Fruit fly (Drosophila melanogaster) whole organism, embryonic: ENCODE results near the gene CG14720.

Experiments
- Bteb2 ChIP-seq: fragments of 200-800 bp; sonication (Bioruptor generic); optimal IDR thresholded peaks from 2 replicates; lab custom pipeline; 2016; ENCODE audit warnings: missing biosample characterization, missing genetic modification characterization
- CG10366 ChIP-seq: fragments of 200-800 bp; sonication (Bioruptor generic); IDR thresholded peaks from 2 replicates; pipeline ENCODE4 v1.3.6; 2022; ENCODE audit warnings: missing biosample characterization, missing genetic modification characterization
- CG10543 ChIP-seq: fragments of 200-800 bp; sonication (Bioruptor generic); optimal IDR thresholded peaks from 3 replicates; lab custom pipeline; 2017; ENCODE audit warnings: missing biosample characterization, mild to moderate bottlenecking, missing genetic modification characterization, moderate library complexity
- CG10654 ChIP-seq: fragments of 200-800 bp; sonication (Bioruptor generic); optimal IDR thresholded peaks from 2 replicates; lab custom pipeline; 2016; ENCODE audit warnings: missing biosample characterization, missing genetic modification characterization
- CG13123 ChIP-seq: fragments of 200-800 bp; sonication (Bioruptor generic); optimal IDR thresholded peaks from 2 replicates; lab custom pipeline; 2016; ENCODE audit warnings: missing biosample characterization, missing genetic modification characterization
- CG13894 ChIP-seq: fragments of 200-800 bp; sonication (Bioruptor generic); optimal IDR thresholded peaks from 3 replicates; lab custom pipeline; 2018; ENCODE audit warnings: missing biosample characterization, mild to moderate bottlenecking, missing genetic modification characterization, moderate library complexity
- CG15601 ChIP-seq: fragments of 200-800 bp; sonication (Bioruptor generic); optimal IDR thresholded peaks from 3 replicates; lab custom pipeline; 2019; ENCODE audit warnings: missing biosample characterization, mild to moderate bottlenecking, missing genetic modification characterization, moderate library complexity
- CG1647 ChIP-seq: fragments of 200-800 bp; sonication (Bioruptor generic); optimal IDR thresholded peaks from 3 replicates; lab custom pipeline; 2016; ENCODE audit warnings: missing biosample characterization, missing genetic modification characterization
- CG17829 ChIP-seq: fragments of 200-800 bp; optimal IDR thresholded peaks from 2 replicates; lab custom pipeline; 2019; ENCODE audit warnings: missing biosample characterization, mild to moderate bottlenecking, missing genetic modification characterization, moderate library complexity
- CG30020 ChIP-seq: fragments of 200-800 bp; optimal IDR thresholded peaks from 2 replicates; lab custom pipeline; 2019; ENCODE audit warnings: missing biosample characterization, mild to moderate bottlenecking, missing genetic modification characterization, moderate library complexity
- CG3065 ChIP-seq: fragments of 200-800 bp; sonication (Bioruptor generic); optimal IDR thresholded peaks from 2 replicates; lab custom pipeline; 2016; ENCODE audit warnings: missing biosample characterization, missing genetic modification characterization
- CG32532 ChIP-seq: fragments of 200-800 bp; sonication (Bioruptor generic); IDR thresholded peaks from 2 replicates; pipeline ENCODE4 v1.3.6; 2022; ENCODE audit warnings: missing biosample characterization, missing genetic modification characterization
- CG4820 ChIP-seq: fragments of 200-800 bp; sonication (Bioruptor generic); optimal IDR thresholded peaks from 3 replicates; lab custom pipeline; 2016; ENCODE audit warnings: missing biosample characterization, missing genetic modification characterization
- CG6254 ChIP-seq: fragments of 200-800 bp; sonication (Bioruptor generic); optimal IDR thresholded peaks from 3 replicates; lab custom pipeline; 2017; ENCODE audit warnings: mild to moderate bottlenecking, missing biosample characterization, missing genetic modification reagents, missing genetic modification characterization
- CG6813 ChIP-seq: fragments of 200-800 bp; sonication (Bioruptor generic); optimal IDR thresholded peaks from 2 replicates; lab custom pipeline; 2017; ENCODE audit warnings: missing biosample characterization, missing genetic modification characterization, mild to moderate bottlenecking, moderate library complexity, missing genetic modification reagents
- CG7372 ChIP-seq: fragments of 200-800 bp; sonication (Bioruptor generic); IDR thresholded peaks from 2 replicates; pipeline ENCODE4 v1.3.6; 2022; ENCODE audit warnings: missing biosample characterization, missing genetic modification characterization
- CG9215 ChIP-seq: fragments of 200-800 bp; sonication (Bioruptor generic); IDR thresholded peaks from 2 replicates; pipeline ENCODE4 v1.3.6; 2022; ENCODE audit warnings: missing biosample characterization, missing genetic modification characterization
- CG9727 ChIP-seq: fragments of 200-800 bp; sonication (Bioruptor generic); optimal IDR thresholded peaks from 3 replicates; lab custom pipeline; 2017; ENCODE audit warnings: missing biosample characterization, mild to moderate bottlenecking, missing genetic modification characterization
- Doc2 ChIP-seq: fragments of 200-800 bp; sonication (Bioruptor generic); IDR thresholded peaks from 2 replicates; pipeline ENCODE4 v1.3.6; 2022; ENCODE audit warnings: missing biosample characterization, missing genetic modification characterization
- Dp ChIP-seq: fragments of 200-800 bp; sonication (Bioruptor generic); optimal IDR thresholded peaks from 2 replicates; lab custom pipeline; 2018; ENCODE audit warnings: missing biosample characterization, mild to moderate bottlenecking, missing genetic modification characterization, moderate library complexity
- ERR ChIP-seq: fragments of 200-800 bp; sonication (Bioruptor generic); optimal IDR thresholded peaks from 2 replicates; lab custom pipeline; 2016; ENCODE audit warnings: missing biosample characterization, missing genetic modification characterization
- Ets97D ChIP-seq: fragments of 200-800 bp; sonication (Bioruptor generic); optimal IDR thresholded peaks from 3 replicates; lab custom pipeline; 2016; ENCODE audit warnings: missing biosample characterization, missing genetic modification characterization
- HHEX ChIP-seq: fragments of 200-800 bp; sonication (Bioruptor generic); optimal IDR thresholded peaks from 3 replicates; lab custom pipeline; 2017; ENCODE audit warnings: missing biosample characterization, mild to moderate bottlenecking, missing genetic modification characterization, missing genetic modification reagents
- Hmr ChIP-seq: fragments of 200-800 bp; sonication (Bioruptor generic); optimal IDR thresholded peaks from 3 replicates; lab custom pipeline; 2017; ENCODE audit warnings: mild to moderate bottlenecking, missing biosample characterization, missing genetic modification reagents, missing genetic modification characterization
- Hmx ChIP-seq: fragments of 200-800 bp; sonication (Bioruptor generic); optimal IDR thresholded peaks from 2 replicates; lab custom pipeline; 2016; ENCODE audit warnings: missing biosample characterization, missing genetic modification characterization
- Lim3 ChIP-seq: fragments of 200-800 bp; sonication (Bioruptor generic); IDR thresholded peaks from 2 replicates; pipeline ENCODE4 v1.3.6; 2022; ENCODE audit warnings: missing biosample characterization, missing genetic modification characterization
- MTF-1 ChIP-seq: fragments of 200-800 bp; sonication (Bioruptor generic); optimal IDR thresholded peaks from 2 replicates; lab custom pipeline; 2018; ENCODE audit warnings: missing biosample characterization, mild to moderate bottlenecking, missing genetic modification characterization, borderline replicate concordance
- Meics ChIP-seq: fragments of 200-800 bp; sonication (Bioruptor generic); optimal IDR thresholded peaks from 2 replicates; lab custom pipeline; 2017; ENCODE audit warnings: missing biosample characterization, mild to moderate bottlenecking, missing genetic modification characterization
- Mes4 ChIP-seq: fragments of 200-800 bp; sonication (Bioruptor generic); optimal IDR thresholded peaks from 2 replicates; lab custom pipeline; 2016; ENCODE audit warnings: missing biosample characterization, missing genetic modification characterization
- NC2α ChIP-seq: fragments of 200-800 bp; sonication (Bioruptor generic); optimal IDR thresholded peaks from 2 replicates; lab custom pipeline; 2016; ENCODE audit warnings: missing biosample characterization, missing genetic modification characterization
- Oli ChIP-seq: fragments of 200-800 bp; sonication (Bioruptor generic); optimal IDR thresholded peaks from 2 replicates; lab custom pipeline; 2018; ENCODE audit warnings: missing biosample characterization, mild to moderate bottlenecking, missing genetic modification characterization, moderate library complexity
- Sin3A ChIP-seq: fragments of >200 bp; optimal IDR thresholded peaks from 2 replicates; lab custom pipeline; 2018
- Six4 ChIP-seq: fragments of 200-800 bp; sonication (Bioruptor generic); optimal IDR thresholded peaks from 2 replicates; lab custom pipeline; 2016; ENCODE audit warnings: missing biosample characterization, missing genetic modification characterization
- Xbp1 ChIP-seq: fragments of 200-800 bp; sonication (Bioruptor generic); optimal IDR thresholded peaks from 3 replicates; lab custom pipeline; 2016; ENCODE audit warnings: missing biosample characterization, mild to moderate bottlenecking, missing genetic modification characterization
- ase ChIP-seq: fragments of 200-800 bp; sonication (Bioruptor generic); IDR thresholded peaks from 3 replicates; pipeline ENCODE4 v1.3.6; 2022; ENCODE audit warnings: missing biosample characterization, missing genetic modification characterization
- croc ChIP-seq: fragments of 200-800 bp; sonication (Bioruptor generic); conservative IDR thresholded peaks from 3 replicates; pipeline ENCODE4 v1.3.6; 2022; ENCODE audit warnings: missing biosample characterization, missing genetic modification characterization
- ftz-f1 ChIP-seq: fragments of 200-800 bp; sonication (Bioruptor generic); optimal IDR thresholded peaks from 2 replicates; lab custom pipeline; 2016; ENCODE audit warnings: missing biosample characterization, missing genetic modification characterization
- gem ChIP-seq: fragments of 200-800 bp; sonication (Bioruptor generic); optimal IDR thresholded peaks from 2 replicates; lab custom pipeline; 2019; ENCODE audit warnings: missing biosample characterization, mild to moderate bottlenecking, missing genetic modification characterization, moderate library complexity
- lbe ChIP-seq: fragments of 200-800 bp; sonication (Bioruptor generic); optimal IDR thresholded peaks from 2 replicates; lab custom pipeline; 2016; ENCODE audit warnings: missing biosample characterization, mild to moderate bottlenecking, missing genetic modification characterization
- nau ChIP-seq: fragments of 200-800 bp; sonication (Bioruptor generic); optimal IDR thresholded peaks from 3 replicates; lab custom pipeline; 2017; ENCODE audit warnings: missing biosample characterization, mild to moderate bottlenecking, missing genetic modification characterization, missing genetic modification reagents
- pfk ChIP-seq: fragments of 200-800 bp; sonication (Bioruptor generic); optimal IDR thresholded peaks from 2 replicates; lab custom pipeline; 2018; ENCODE audit warnings: missing biosample characterization, mild to moderate bottlenecking, missing genetic modification characterization, moderate library complexity
- phol ChIP-seq: fragments of 200-800 bp; sonication (Bioruptor generic); optimal IDR thresholded peaks from 3 replicates; lab custom pipeline; 2018; ENCODE audit warnings: missing biosample characterization, mild to moderate bottlenecking, missing genetic modification characterization, moderate library complexity
- pum ChIP-seq: fragments of 200-800 bp; sonication (Bioruptor generic); optimal IDR thresholded peaks from 2 replicates; lab custom pipeline; 2016; ENCODE audit warnings: missing biosample characterization, missing genetic modification characterization
- sd ChIP-seq: fragments of 200-800 bp; sonication (Bioruptor generic); optimal IDR thresholded peaks from 3 replicates; lab custom pipeline; 2018; ENCODE audit warnings: missing biosample characterization, mild to moderate bottlenecking, missing genetic modification characterization, moderate library complexity
- shn ChIP-seq: fragments of 200-800 bp; sonication (Bioruptor generic); optimal IDR thresholded peaks from 3 replicates; lab custom pipeline; 2016; ENCODE audit warnings: missing biosample characterization, missing genetic modification characterization
- sug ChIP-seq: fragments of 200-800 bp; optimal IDR thresholded peaks from 2 replicates; lab custom pipeline; 2019; ENCODE audit warnings: missing biosample characterization, mild to moderate bottlenecking, missing genetic modification characterization, moderate library complexity
- twi ChIP-seq: fragments of 200-800 bp; optimal IDR thresholded peaks from 2 replicates; lab custom pipeline; 2019; ENCODE audit warnings: missing biosample characterization, mild to moderate bottlenecking, missing genetic modification characterization, moderate library complexity
- unc-4 ChIP-seq: fragments of 200-800 bp; sonication (Bioruptor generic); IDR thresholded peaks from 2 replicates; pipeline ENCODE4 v1.3.6; 2022; ENCODE audit warnings: missing biosample characterization, missing genetic modification characterization; ENCODE audit not compliant: partially characterized antibody
- unpg ChIP-seq: fragments of 200-800 bp; sonication (Bioruptor generic); optimal IDR thresholded peaks from 3 replicates; lab custom pipeline; 2018; ENCODE audit warnings: missing biosample characterization, mild to moderate bottlenecking, missing genetic modification characterization, moderate library complexity

CG14720 gene

dm6 chr3R:11760669-11761387 is 49.4 kb downstream of the CG14720 start (continued):
- TF ChIP-seq twi (peak; percentile 99), CG32532 (GFP tag; lab: Robert Waterston, UW) (no peak), CG10366 (GFP tag; lab: Robert Waterston, UW) (no peak), Six4 (peak; percentile 100), gem (tag; lab: Kevin White, UChicago) (peak; percentile 100), CG6254 (GFP tag; lab: Kevin White, UChicago) (peak; percentile 98), croc (GFP tag; lab: Robert Waterston, UW) (peak; percentile 100), Hmx (GFP tag; lab: Kevin White, UChicago) (peak; percentile 99), CG7372 (GFP tag; lab: Robert Waterston, UW) (no peak), MTF-1 (GFP tag; lab: Kevin White, UChicago) (peak; percentile 99), sug (tag; lab: Kevin White, UChicago) (peak; percentile 99), Lim3 (no peak), CG4820 (peak; percentile 99), ftz-f1 (peak; percentile 96), phol (tag; lab: Kevin White, UChicago) (peak; percentile 99), Xbp1 (peak; percentile 100), CG1647 (GFP tag; lab: Kevin White, UChicago) (peak; percentile 100), Hmr (GFP tag; lab: Kevin White, UChicago) (peak; percentile 100), unc-4 (GFP tag; lab: Robert Waterston, UW) (no peak), Doc2 (GFP tag; lab: Robert Waterston, UW) (no peak), shn (GFP tag; lab: Kevin White, UChicago) (peak; percentile 100), Sin3A (lab: Kevin White, UChicago) (no peak), lbe (GFP tag; lab: Kevin White, UChicago) (peak; percentile 99), CG13123 (GFP tag; lab: Kevin White, UChicago) (peak; percentile 99), CG10543 (GFP tag; lab: Kevin White, UChicago) (peak; percentile 100), Mes4 (GFP tag; lab: Kevin White, UChicago) (peak; percentile 100), Dp (peak; percentile 60), pfk (peak; percentile 84), HHEX (GFP tag; lab: Kevin White, UChicago) (peak; percentile 100), NC2α (peak; percentile 100), Meics (peak; percentile 100), nau (GFP tag; lab: Kevin White, UChicago) (peak; percentile 99), CG30020 (tag; lab: Kevin White, UChicago) (peak; percentile 93), ERR (GFP tag; lab: Kevin White, UChicago) (peak; percentile 100), CG9215 (GFP tag; lab: Robert Waterston, UW) (no peak), CG17829 (tag; lab: Kevin White, UChicago) (peak; percentile 100), sd (tag; lab: Kevin White, UChicago) (peak; percentile 99), CG15601 (tag; lab: Kevin White, UChicago) (peak; percentile 99), Oli (tag; lab: Kevin White, UChicago) (peak; percentile 100), CG9727 (peak; percentile 100), ase (GFP tag; lab: Robert Waterston, UW) (no peak), unpg (GFP tag; lab: Kevin White, UChicago) (peak; percentile 100), CG3065 (GFP tag; lab: Kevin White, UChicago) (peak; percentile 100), Ets97D (peak; percentile 97), CG10654 (GFP tag; lab: Kevin White, UChicago) (peak; percentile 100), CG13894 (tag; lab: Kevin White, UChicago) (peak; percentile 100), CG6813 (GFP tag; lab: Kevin White, UChicago) (peak; percentile 100), pum (peak; percentile 100), Bteb2 (peak; percentile 100)
